Fruit fly (Drosophila melanogaster): ENCODE data around the gene JMJD7.

DNA sequence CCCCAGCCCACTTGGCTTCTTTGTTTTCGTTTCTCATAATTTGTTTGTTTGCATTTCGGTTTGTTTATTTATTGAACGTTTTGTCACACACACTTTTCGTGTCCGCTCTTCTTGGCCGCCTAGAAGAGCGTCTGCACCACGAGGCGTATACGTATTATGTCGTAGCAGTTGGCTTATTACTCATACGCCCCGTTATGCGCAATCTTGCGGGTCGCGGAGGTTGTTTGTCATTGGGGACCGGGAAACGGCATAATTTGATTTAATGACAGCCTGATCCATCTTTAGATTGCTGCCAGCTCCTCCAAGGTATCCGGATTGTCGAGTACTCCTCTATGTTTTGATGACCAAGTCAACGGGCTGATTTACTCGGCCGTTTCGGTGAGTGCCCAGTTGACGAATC, 29.9 kb downstream of the JMJD7 start:
- TF ChIP-seq CG43689 (GFP tag; IDR thresholded peaks at IDR 0.05): no peak
- TF ChIP-seq CG4424 (GFP tag; optimal IDR thresholded peaks at IDR 0.05): no peak

All from whole organism, embryonic.